Fruit fly (Drosophila melanogaster): ENCODE results near the gene LKRSDH.
A peak's percentile ranks its signal among the peaks of the same experiment; 100 is the strongest.

LKRSDH gene

DNA sequence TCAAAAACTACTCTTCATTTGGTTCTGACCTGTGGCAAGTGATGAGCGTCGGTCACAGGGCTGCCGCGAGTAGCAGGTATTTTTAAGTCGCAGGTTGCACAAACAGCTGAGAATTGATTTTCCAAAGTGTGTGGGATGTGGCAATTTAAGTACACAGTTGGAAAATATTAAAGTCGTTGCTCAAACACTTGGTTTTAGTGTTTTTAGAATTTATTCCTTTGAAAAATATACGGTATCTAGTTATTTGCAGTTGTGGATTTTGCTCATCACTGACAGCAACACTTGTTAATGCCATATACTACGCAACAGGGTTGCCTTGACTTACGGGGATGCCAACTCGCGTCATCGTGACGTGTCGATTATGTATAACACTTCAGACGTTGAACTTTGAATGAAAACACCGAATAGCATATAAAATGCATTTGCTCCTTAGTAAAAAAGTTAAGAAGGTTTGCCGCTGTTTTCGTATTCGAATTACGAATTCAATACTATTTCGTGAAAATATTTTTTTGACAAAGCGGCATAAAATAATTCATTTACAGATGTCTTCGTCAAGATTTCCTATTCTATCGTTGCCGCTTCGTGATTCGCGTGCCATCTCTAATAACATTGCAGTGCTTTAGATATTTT is 4.2 kb upstream of the LKRSDH start, which contains the start of the genes Herp and r2d2 (continued):
- TF ChIP-seq CG6683 (GFP tag; optimal IDR thresholded peaks at IDR 0.05): peak; percentile 62
- TF ChIP-seq esg (GFP tag; conservative IDR thresholded peaks at IDR 0.05): peak; percentile 90
- TF ChIP-seq stc (GFP tag; IDR thresholded peaks at IDR 0.05): peak; percentile 72; the same call in 1 of the 2 replicates
- TF ChIP-seq CG17385 (GFP tag; optimal IDR thresholded peaks at IDR 0.05): peak; percentile 83
- peak; percentile 93 for TF ChIP-seq Pdp1 (GFP tag; optimal IDR thresholded peaks at IDR 0.05)
- peak; percentile 76 for TF ChIP-seq CG2202 (tag; optimal IDR thresholded peaks at IDR 0.05)
- peak; percentile 95 for TF ChIP-seq CoRest (tag; optimal IDR thresholded peaks at IDR 0.05)
- TF ChIP-seq CG6689 (GFP tag; IDR thresholded peaks at IDR 0.05): peak; percentile 86
- TF ChIP-seq slou (GFP tag; optimal IDR thresholded peaks at IDR 0.05): peak; percentile 91
- TF ChIP-seq CG4617 (GFP tag; optimal IDR thresholded peaks at IDR 0.05; ENCODE audit: borderline replicate concordance): peak; percentile 93
- TF ChIP-seq CG15514 (GFP tag; optimal IDR thresholded peaks at IDR 0.05): peak; percentile 88
- TF ChIP-seq CG4404 (GFP tag; IDR thresholded peaks at IDR 0.05): peak; percentile 90
- peak; percentile 69 for TF ChIP-seq CG30431 (GFP tag; optimal IDR thresholded peaks at IDR 0.05)
- no peak for TF ChIP-seq bigmax (GFP tag; optimal IDR thresholded peaks at IDR 0.05)
- TF ChIP-seq gcm2 (GFP tag; optimal IDR thresholded peaks at IDR 0.05): peak; percentile 75
- peak; percentile 66 for TF ChIP-seq CG3065 (GFP tag; optimal IDR thresholded peaks at IDR 0.05)
- peak; percentile 83 for TF ChIP-seq Ssrp (tag; optimal IDR thresholded peaks at IDR 0.05)
- peak; percentile 60 for TF ChIP-seq CG9797 (GFP tag; optimal IDR thresholded peaks at IDR 0.05)
- TF ChIP-seq so (GFP tag; IDR thresholded peaks at IDR 0.05): peak; percentile 91
- TF ChIP-seq ind (GFP tag; optimal IDR thresholded peaks at IDR 0.05): peak; percentile 93
- peak; percentile 61 for TF ChIP-seq ftz-f1 (GFP tag; optimal IDR thresholded peaks at IDR 0.05)
- TF ChIP-seq CG3407 (GFP tag; optimal IDR thresholded peaks at IDR 0.05): peak; percentile 65
- peak; percentile 87 for TF ChIP-seq tio (GFP tag; optimal IDR thresholded peaks at IDR 0.05)
- peak; percentile 76; the same call in 1 of the 2 replicates for TF ChIP-seq CG14667 (GFP tag; IDR thresholded peaks at IDR 0.05)
- TF ChIP-seq CG4282 (GFP tag; optimal IDR thresholded peaks at IDR 0.05): peak; percentile 90
- TF ChIP-seq CG13894 (tag; optimal IDR thresholded peaks at IDR 0.05): peak; percentile 93
- peak; percentile 70 to 99 for TF ChIP-seq tll (GFP tag; optimal IDR thresholded peaks at IDR 0.05)
- no peak for TF ChIP-seq D (optimal IDR thresholded peaks at IDR 0.05)
- TF ChIP-seq D (GFP tag; optimal IDR thresholded peaks at IDR 0.05): peak; percentile 82
- TF ChIP-seq CG1792 (GFP tag; optimal IDR thresholded peaks at IDR 0.05): peak; percentile 91
- TF ChIP-seq Six4 (GFP tag; optimal IDR thresholded peaks at IDR 0.05): peak; percentile 87
- TF ChIP-seq Nf-YB (GFP tag; optimal IDR thresholded peaks at IDR 0.05): peak; percentile 64
- TF ChIP-seq yki (optimal IDR thresholded peaks at IDR 0.05): no peak
- TF ChIP-seq CG10565 (GFP tag; optimal IDR thresholded peaks at IDR 0.05): peak; percentile 74
- peak; percentile 92 for TF ChIP-seq CG3281 (GFP tag; optimal IDR thresholded peaks at IDR 0.05)
- peak; percentile 61 for TF ChIP-seq CG18011 (GFP tag; optimal IDR thresholded peaks at IDR 0.05)
- TF ChIP-seq CG31388 (GFP tag; optimal IDR thresholded peaks at IDR 0.05): peak; percentile 75
- no peak for TF ChIP-seq CkIIα-i1 (GFP tag; IDR thresholded peaks at IDR 0.05)
- peak; percentile 83; the same call in 2 of the 3 replicates for TF ChIP-seq Mrtf (GFP tag; IDR thresholded peaks at IDR 0.05)
- peak; percentile 97 for TF ChIP-seq zfh2 (GFP tag; optimal IDR thresholded peaks at IDR 0.05)
- TF ChIP-seq btn (GFP tag; optimal IDR thresholded peaks at IDR 0.05): peak; percentile 81
- TF ChIP-seq CG4820 (GFP tag; optimal IDR thresholded peaks at IDR 0.05): peak; percentile 91
- TF ChIP-seq ERR (GFP tag; optimal IDR thresholded peaks at IDR 0.05): peak; percentile 82
- peak; percentile 81 for TF ChIP-seq CG31224 (GFP tag; IDR thresholded peaks at IDR 0.05)
- TF ChIP-seq Dip3 (GFP tag; optimal IDR thresholded peaks at IDR 0.05): peak; percentile 93
- peak; percentile 92 for TF ChIP-seq bab2 (GFP tag; optimal IDR thresholded peaks at IDR 0.05)
- no peak for TF ChIP-seq CG1832 (GFP tag; optimal IDR thresholded peaks at IDR 0.05)
- peak; percentile 96 for TF ChIP-seq CG2120 (GFP tag; optimal IDR thresholded peaks at IDR 0.05)
- peak; percentile 89 for TF ChIP-seq crc (GFP tag; optimal IDR thresholded peaks at IDR 0.05)
- TF ChIP-seq CG9609 (GFP tag; optimal IDR thresholded peaks at IDR 0.05): peak; percentile 94
